Fruit fly (Drosophila melanogaster): ENCODE results near the gene Mdh2.

- TF ChIP-seq psq (optimal IDR thresholded peaks at IDR 0.05) (no peak), Sin3A (optimal IDR thresholded peaks at IDR 0.05) (no peak), insv (optimal IDR thresholded peaks at IDR 0.05) (no peak), ttk (optimal IDR thresholded peaks at IDR 0.05) (no peak), Myc (optimal IDR thresholded peaks at IDR 0.05) (no peak)
Observed at dm6 chr3R:18183244-18183643, 43.0 kb upstream of the Mdh2 start, which contains the start of gene cdm.

All from Kc167 (cell line).